Fruit fly (Drosophila melanogaster): ENCODE measurements around the gene Arpc3B.

Gene Arpc3B

dm6 chrX:17107401-17107916, 1.8 kb upstream of the Arpc3B start, which contains the start of gene CG5004 (continued):
- TF ChIP-seq Mrtf (GFP tag; IDR thresholded peaks at IDR 0.05) (no peak), vfl (GFP tag; optimal IDR thresholded peaks at IDR 0.05) (no peak), CG9797 (GFP tag; optimal IDR thresholded peaks at IDR 0.05) (peak; percentile 67), sqz (GFP tag; optimal IDR thresholded peaks at IDR 0.05) (peak; percentile 5), CG1233 (GFP tag; optimal IDR thresholded peaks at IDR 0.05) (no peak), CG6813 (GFP tag; optimal IDR thresholded peaks at IDR 0.05) (no peak), danr (GFP tag; IDR thresholded peaks at IDR 0.05) (no peak), Stat92E (GFP tag; optimal IDR thresholded peaks at IDR 0.05) (peak in 1 of 3 experiments; percentile 61), dmrt11E (tag; optimal IDR thresholded peaks at IDR 0.05) (no peak), Spps (tag; optimal IDR thresholded peaks at IDR 0.05) (no peak), hth (optimal IDR thresholded peaks at IDR 0.05) (no peak), CG11398 (GFP tag; optimal IDR thresholded peaks at IDR 0.05) (no peak), dysf (GFP tag; IDR thresholded peaks at IDR 0.05) (no peak), tap (tag; optimal IDR thresholded peaks at IDR 0.05) (no peak), Nf-YB (GFP tag; optimal IDR thresholded peaks at IDR 0.05) (no peak), peb (GFP tag; IDR thresholded peaks at IDR 0.05) (no peak), CG33557 (GFP tag; optimal IDR thresholded peaks at IDR 0.05) (peak; percentile 2), nerfin-1 (tag; optimal IDR thresholded peaks at IDR 0.05) (peak; percentile 74), Usf (GFP tag; optimal IDR thresholded peaks at IDR 0.05) (no peak), BEAF-32 (GFP tag; optimal IDR thresholded peaks at IDR 0.05) (peak; percentile 68), NC2β (GFP tag; optimal IDR thresholded peaks at IDR 0.05) (no peak), Six4 (GFP tag; optimal IDR thresholded peaks at IDR 0.05) (no peak), da (GFP tag; optimal IDR thresholded peaks at IDR 0.05) (no peak), run (tag; optimal IDR thresholded peaks at IDR 0.05) (no peak), CG18262 (tag; optimal IDR thresholded peaks at IDR 0.05) (no peak), Asciz (GFP tag; optimal IDR thresholded peaks at IDR 0.05) (no peak), Ptx1 (GFP tag; IDR thresholded peaks at IDR 0.05) (no peak), Adf1 (GFP tag; IDR thresholded peaks at IDR 0.05) (no peak), CG10543 (GFP tag; optimal IDR thresholded peaks at IDR 0.05) (no peak), nerfin-2 (GFP tag; IDR thresholded peaks at IDR 0.05; ENCODE audit: partially characterized antibody) (no peak), Fer3 (tag; optimal IDR thresholded peaks at IDR 0.05) (no peak), crol (GFP tag; IDR thresholded peaks at IDR 0.05) (no peak), pros (GFP tag; optimal IDR thresholded peaks at IDR 0.05) (no peak), CG12104 (GFP tag; optimal IDR thresholded peaks at IDR 0.05) (no peak), Opbp (GFP tag; IDR thresholded peaks at IDR 0.05; ENCODE audit: partially characterized antibody) (peak; percentile 59; the same call in 2 of the 3 replicates), chif (GFP tag; optimal IDR thresholded peaks at IDR 0.05) (no peak), so (GFP tag; IDR thresholded peaks at IDR 0.05) (no peak), CG12299 (tag; optimal IDR thresholded peaks at IDR 0.05) (no peak), Oaz (GFP tag; IDR thresholded peaks at IDR 0.05) (no peak), sc (optimal IDR thresholded peaks at IDR 0.05) (no peak), sc (GFP tag; optimal IDR thresholded peaks at IDR 0.05) (no peak), CG16815 (GFP tag; optimal IDR thresholded peaks at IDR 0.05) (no peak), CG17568 (GFP tag; optimal IDR thresholded peaks at IDR 0.05) (peak; percentile 52), YL-1 (GFP tag; optimal IDR thresholded peaks at IDR 0.05) (peak; percentile 17), ato (GFP tag; IDR thresholded peaks at IDR 0.05; ENCODE audit: partially characterized antibody) (peak; percentile 49; the same call in 1 of the 2 replicates), Nf-YA (GFP tag; IDR thresholded peaks at IDR 0.05) (no peak), Lpt (GFP tag; optimal IDR thresholded peaks at IDR 0.05) (no peak), ash1 (GFP tag; optimal IDR thresholded peaks at IDR 0.05) (no peak), eyg (GFP tag; optimal IDR thresholded peaks at IDR 0.05) (no peak), lbe (GFP tag; optimal IDR thresholded peaks at IDR 0.05) (no peak), inv (GFP tag; IDR thresholded peaks at IDR 0.05; ENCODE audit: partially characterized antibody) (peak; percentile 35; the same call in 1 of the 2 replicates)

Measured in whole organism, embryonic.